Worm (Caenorhabditis elegans): ENCODE results near the gene R07C3.3.
A peak's percentile ranks its signal among the peaks of the same experiment; 100 is the strongest.

DNA sequence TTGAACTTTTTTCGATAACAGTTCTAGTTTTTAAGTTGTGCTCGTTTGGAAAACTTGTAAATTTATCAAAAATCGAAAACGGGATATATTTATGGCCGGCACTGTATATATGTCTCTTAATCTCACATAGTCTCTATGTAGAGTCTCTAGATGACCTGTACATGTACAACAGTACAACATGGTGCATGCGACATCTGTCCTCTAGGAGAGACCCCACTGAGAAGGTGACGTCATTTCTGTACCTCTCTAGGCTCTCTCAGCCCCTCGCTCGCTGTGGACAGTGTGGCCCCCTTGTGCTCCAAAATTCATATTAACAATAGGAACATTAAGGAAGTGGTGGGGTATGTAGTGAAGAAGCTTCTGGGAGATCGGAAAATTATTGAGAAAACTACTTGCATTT, 1.4 kb upstream of the R07C3.3 start:
- no peak for TF ChIP-seq nhr-77 (tag; optimal IDR thresholded peaks at IDR 0.05)
- TF ChIP-seq egl-27 (tag; optimal IDR thresholded peaks at IDR 0.05) = no peak
- no peak for TF ChIP-seq nhr-28 (tag; optimal IDR thresholded peaks at IDR 0.05)
- TF ChIP-seq F49E8.2 (tag; optimal IDR thresholded peaks at IDR 0.05; ENCODE audit: borderline replicate concordance) = no peak
- peak in 1 of 2 experiments; percentile 28 for TF ChIP-seq unc-62 (GFP tag; optimal IDR thresholded peaks at IDR 0.05 in 1 of 2)
- no peak for TF ChIP-seq unc-62 (tag; optimal IDR thresholded peaks at IDR 0.05)
- no peak for TF ChIP-seq duxl-1 (tag; optimal IDR thresholded peaks at IDR 0.05; ENCODE audit: poor library complexity)
- TF ChIP-seq ctbp-1 (GFP tag; IDR thresholded peaks at IDR 0.05) = no peak
- TF ChIP-seq nhr-11 (tag; optimal IDR thresholded peaks at IDR 0.05) = no peak
- no peak for TF ChIP-seq ama-1 (optimal IDR thresholded peaks at IDR 0.05)
- TF ChIP-seq mdl-1 (tag; optimal IDR thresholded peaks at IDR 0.05) = no peak
- no peak for TF ChIP-seq nhr-237 (tag; optimal IDR thresholded peaks at IDR 0.05)
- TF ChIP-seq T20F7.1 (GFP tag; optimal IDR thresholded peaks at IDR 0.05) = no peak
- TF ChIP-seq hmg-1.1 (GFP tag; IDR thresholded peaks at IDR 0.05) = no peak
- no peak for TF ChIP-seq Y105C5A.15 (GFP tag; IDR thresholded peaks at IDR 0.05)

Data from whole organism, L4 larva.